Worm (Caenorhabditis elegans) whole organism, L4 larva: Measurements from ENCODE around the gene fbxc-14.
"Not testable (repeated sequence)": the region's sequence is repeated elsewhere in the genome, so short reads cannot be mapped to it uniquely, and the experiment has no call there.

Experiments used
- D1046.2 ChIP-seq: fragments of 200-800 bp; sonication (Bioruptor generic); IDR thresholded peaks from 2 replicates; pipeline ENCODE4 v1.3.6; 2022; ENCODE audit warnings: missing genetic modification characterization, missing compliant biosample characterization
- F26F4.8 ChIP-seq: fragments of 200-800 bp; sonication (Bioruptor generic); conservative IDR thresholded peaks from 2 replicates; pipeline ENCODE4 v1.3.6; 2022; ENCODE audit warnings: missing genetic modification characterization, missing compliant biosample characterization
- F44E2.7 ChIP-seq: fragments of 200-800 bp; sonication (Bioruptor generic); IDR thresholded peaks from 2 replicates; pipeline ENCODE4 v2.1.2; 2022; ENCODE audit warnings: missing genetic modification characterization, missing compliant biosample characterization
- R02D3.7 ChIP-seq: fragments of 150-350 bp; sonication (generic microtip); optimal IDR thresholded peaks from 3 replicates; lab custom pipeline; 2014; ENCODE audit warnings: missing biosample characterization, missing genetic modification characterization
- Y48G9A.11 ChIP-seq: fragments of 200-800 bp; sonication (Bioruptor generic); IDR thresholded peaks from 2 replicates; pipeline ENCODE4 v1.3.6; 2022; ENCODE audit warnings: missing genetic modification reagents, missing genetic modification characterization, missing compliant biosample characterization
- ZK337.2 ChIP-seq: fragments of 200-800 bp; sonication (Bioruptor generic); IDR thresholded peaks from 2 replicates; pipeline ENCODE4 v1.3.6; 2022; ENCODE audit warnings: missing genetic modification reagents, missing genetic modification characterization, missing compliant biosample characterization
- ZK546.5 ChIP-seq, 2 experiments: sonication (generic microtip); optimal IDR thresholded peaks; 2 replicates each; lab custom pipeline; 2017; ENCODE audit warnings: missing biosample characterization in 2 of 2, missing genetic modification characterization in 2 of 2
- aly-2 ChIP-seq: sonication (generic microtip); optimal IDR thresholded peaks from 2 replicates; lab custom pipeline; 2018; ENCODE audit warnings: missing biosample characterization, missing genetic modification characterization
- arid-1 ChIP-seq: fragments of 200-800 bp; sonication (Bioruptor generic); conservative IDR thresholded peaks from 2 replicates; pipeline ENCODE4 v1.3.6; 2022; ENCODE audit warnings: missing genetic modification reagents, missing genetic modification characterization, missing compliant biosample characterization
- ceh-32 ChIP-seq: sonication (generic microtip); optimal IDR thresholded peaks from 2 replicates; lab custom pipeline; 2016; ENCODE audit warnings: mild to moderate bottlenecking, missing genetic modification characterization, missing compliant biosample characterization; ENCODE audit not compliant: poor library complexity
- ceh-82 ChIP-seq: sonication (generic microtip); optimal IDR thresholded peaks from 2 replicates; lab custom pipeline; 2017; ENCODE audit warnings: missing biosample characterization, missing genetic modification characterization
- cey-2 ChIP-seq: sonication (generic microtip); optimal IDR thresholded peaks from 3 replicates; lab custom pipeline; 2017; ENCODE audit warnings: missing genetic modification characterization, mild to moderate bottlenecking, missing compliant biosample characterization, antibody characterized with exemption, borderline replicate concordance; ENCODE audit not compliant: insufficient read depth
- ctbp-1 ChIP-seq: fragments of 200-800 bp; sonication (Bioruptor generic); IDR thresholded peaks from 2 replicates; pipeline ENCODE4 v1.3.6; 2022; ENCODE audit warnings: missing genetic modification reagents, missing genetic modification characterization, missing compliant biosample characterization
- daf-8 ChIP-seq: fragments of 200-800 bp; sonication (Bioruptor generic); IDR thresholded peaks from 2 replicates; pipeline ENCODE4 v1.3.6; 2022; ENCODE audit warnings: missing genetic modification characterization, missing compliant biosample characterization
- dmd-6 ChIP-seq: fragments of 200-800 bp; sonication (Bioruptor generic); IDR thresholded peaks from 2 replicates; pipeline ENCODE4 v1.3.6; 2022; ENCODE audit warnings: missing genetic modification reagents, missing genetic modification characterization, missing compliant biosample characterization
- dmd-8 ChIP-seq: fragments of 200-800 bp; sonication (Bioruptor generic); IDR thresholded peaks from 2 replicates; pipeline ENCODE4 v1.3.6; 2022; ENCODE audit warnings: missing genetic modification characterization, missing compliant biosample characterization
- egl-43 ChIP-seq: fragments of 200-800 bp; sonication (Bioruptor generic); IDR thresholded peaks from 2 replicates; pipeline ENCODE4 v1.3.6; 2022; ENCODE audit warnings: missing genetic modification reagents, missing genetic modification characterization, missing compliant biosample characterization
- fkh-10 ChIP-seq: fragments of 150-350 bp; optimal IDR thresholded peaks from 2 replicates; lab custom pipeline; 2014; ENCODE audit warnings: missing biosample characterization, missing genetic modification reagents, missing genetic modification characterization
- lim-7 ChIP-seq: fragments of 200-800 bp; sonication (Bioruptor generic); IDR thresholded peaks from 2 replicates; pipeline ENCODE4 v1.3.6; 2022; ENCODE audit warnings: missing genetic modification characterization, missing compliant biosample characterization
- lin-1 ChIP-seq: fragments of 200-800 bp; sonication (Bioruptor generic); IDR thresholded peaks from 2 replicates; pipeline ENCODE4 v1.3.6; 2022; ENCODE audit warnings: missing genetic modification reagents, missing genetic modification characterization, missing compliant biosample characterization
- lin-15B ChIP-seq: fragments of 150-350 bp; sonication (generic microtip); optimal IDR thresholded peaks from 3 replicates; lab custom pipeline; 2014; ENCODE audit warnings: missing biosample characterization, missing genetic modification characterization
- lin-39 ChIP-seq: fragments of 150-350 bp; optimal IDR thresholded peaks from 2 replicates; lab custom pipeline; 2014; ENCODE audit warnings: missing biosample characterization, missing genetic modification reagents, missing genetic modification characterization
- lsy-2 ChIP-seq, 2 experiments: fragments of 150-350 bp in 1 of 2; sonication (generic microtip) in 1 of 2; optimal IDR thresholded peaks; 2 replicates each; lab custom pipeline; 2014 to 2017; ENCODE audit warnings: missing biosample characterization in 2 of 2, missing genetic modification characterization in 2 of 2
- madf-5 ChIP-seq, 2 experiments: fragments of 200-800 bp; sonication (Bioruptor generic); IDR thresholded peaks; 2 replicates each; pipeline ENCODE4 v1.3.6; 2022; ENCODE audit warnings: missing compliant biosample characterization in 2 of 2, missing genetic modification characterization in 2 of 2
- madf-9 ChIP-seq: fragments of 200-800 bp; sonication (Bioruptor generic); conservative IDR thresholded peaks from 2 replicates; pipeline ENCODE4 v1.3.6; 2022; ENCODE audit warnings: missing genetic modification reagents, missing genetic modification characterization, missing compliant biosample characterization
- mdl-1 ChIP-seq, 2 experiments: fragments of 150-350 bp in 1 of 2; sonication (generic microtip) in 1 of 2; optimal IDR thresholded peaks; 2 replicates each; lab custom pipeline; 2014 to 2017; ENCODE audit warnings: missing biosample characterization in 2 of 2, missing genetic modification characterization in 2 of 2
- mxl-3 ChIP-seq: fragments of 200-800 bp; sonication (Bioruptor generic); optimal IDR thresholded peaks from 2 replicates; lab custom pipeline; 2018; ENCODE audit warnings: mild to moderate bottlenecking, missing genetic modification characterization, missing compliant biosample characterization
- nhr-111 ChIP-seq: fragments of 200-800 bp; sonication (Bioruptor generic); optimal IDR thresholded peaks from 2 replicates; lab custom pipeline; 2018; ENCODE audit warnings: mild to moderate bottlenecking, missing genetic modification characterization, missing compliant biosample characterization
- nhr-41 ChIP-seq: fragments of 200-800 bp; sonication (Bioruptor generic); IDR thresholded peaks from 2 replicates; pipeline ENCODE4 v1.3.6; 2022; ENCODE audit warnings: missing genetic modification reagents, missing genetic modification characterization, missing compliant biosample characterization
- saeg-2 ChIP-seq: fragments of 200-800 bp; sonication (Bioruptor generic); IDR thresholded peaks from 2 replicates; pipeline ENCODE4 v1.3.6; 2022; ENCODE audit warnings: missing genetic modification reagents, missing genetic modification characterization, missing compliant biosample characterization
- snpc-1.2 ChIP-seq: fragments of 200-800 bp; sonication (Bioruptor generic); IDR thresholded peaks from 2 replicates; pipeline ENCODE4 v1.3.6; 2022; ENCODE audit warnings: missing genetic modification reagents, missing genetic modification characterization, missing compliant biosample characterization
- snpc-4 ChIP-seq: fragments of 150-350 bp; optimal IDR thresholded peaks from 2 replicates; lab custom pipeline; 2014; ENCODE audit warnings: missing biosample characterization, missing genetic modification characterization
- tra-1 ChIP-seq: fragments of 200-800 bp; sonication (Bioruptor generic); IDR thresholded peaks from 2 replicates; pipeline ENCODE4 v1.3.6; 2022; ENCODE audit warnings: missing genetic modification reagents, missing genetic modification characterization, missing compliant biosample characterization
- unc-130 ChIP-seq: sonication (generic microtip); optimal IDR thresholded peaks from 2 replicates; lab custom pipeline; 2016; ENCODE audit warnings: missing genetic modification reagents, missing genetic modification characterization, missing compliant biosample characterization
- vab-7 ChIP-seq: fragments of 200-800 bp; sonication (Bioruptor generic); IDR thresholded peaks from 2 replicates; pipeline ENCODE4 v1.3.6; 2022; ENCODE audit warnings: missing genetic modification reagents, missing genetic modification characterization, missing compliant biosample characterization
- zfp-2 ChIP-seq: sonication (generic microtip); optimal IDR thresholded peaks from 2 replicates; lab custom pipeline; 2016; ENCODE audit warnings: mild to moderate bottlenecking, missing genetic modification characterization, missing compliant biosample characterization

Gene fbxc-14

DNA sequence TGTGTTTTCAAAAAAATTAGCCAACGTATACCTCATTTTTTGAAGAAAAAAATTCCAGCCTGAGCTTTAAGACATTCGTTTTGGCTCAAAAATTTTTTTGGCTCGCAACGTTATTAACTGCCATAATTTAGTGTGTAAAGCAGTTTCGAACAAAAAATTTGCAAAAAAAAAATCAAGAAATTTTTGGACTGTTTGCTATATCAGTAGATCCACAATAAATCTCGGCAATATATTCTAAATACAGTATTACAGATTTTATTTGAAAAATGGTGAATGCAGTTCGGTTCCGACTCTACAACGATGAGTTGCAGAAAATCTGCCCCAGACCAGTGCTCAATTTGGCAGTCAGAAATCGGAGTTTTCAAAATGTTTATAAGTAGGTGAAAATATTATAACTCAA lies 6.0 kb upstream of the fbxc-14 start, which contains the start of gene C32B5.6:
TSS of gene C32B5.6 (plus strand) at position 301 of the 400 bp plus-strand sequence.
- TF ChIP-seq mxl-3; aly-2 (tag; lab: Kevin White, UChicago); lin-39: not testable (repeated sequence)

DNA sequence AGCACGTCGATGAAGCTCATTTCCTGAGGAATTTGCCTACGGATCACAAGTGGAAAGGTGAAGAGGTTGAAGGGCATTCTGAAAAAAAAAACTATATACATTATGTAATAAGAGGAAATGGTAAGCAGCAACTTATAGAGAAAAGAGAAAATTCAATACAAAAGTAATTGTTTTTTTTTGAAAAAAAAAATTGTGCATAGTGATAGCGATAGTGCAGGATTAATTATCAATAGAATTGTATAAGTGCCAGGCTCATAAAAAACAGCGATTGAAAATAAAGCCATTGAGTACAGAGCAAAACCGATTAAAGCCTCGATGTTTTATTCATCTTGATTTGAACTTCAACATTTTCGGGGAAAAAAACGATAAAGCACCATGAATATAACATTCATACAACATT lies 1.2 kb upstream of the fbxc-14 start, which contains the start of gene C32B5.15:
TSS of gene C32B5.15 (minus strand) at position 101 of the 400 bp plus-strand sequence.
- TF ChIP-seq ZK337.2: no peak
- no peak for TF ChIP-seq nhr-111 (GFP tag; lab: Kevin White, UChicago)
- TF ChIP-seq mdl-1 (tag; optimal IDR thresholded peaks at IDR 0.05; lab: Kevin White, UChicago): no peak
- no peak for TF ChIP-seq unc-130 (GFP tag; lab: Kevin White, UChicago)
- TF ChIP-seq saeg-2: no peak
- TF ChIP-seq ceh-32: no peak
- no peak for TF ChIP-seq daf-8 (GFP tag; lab: Robert Waterston, UW)
- TF ChIP-seq dmd-6 (GFP tag; lab: Robert Waterston, UW): no peak
- no peak for TF ChIP-seq D1046.2
- TF ChIP-seq lin-1 (GFP tag; lab: Robert Waterston, UW): no peak
- no peak for TF ChIP-seq cey-2 (tag; lab: Kevin White, UChicago)
- TF ChIP-seq R02D3.7 (tag; lab: Kevin White, UChicago): no peak
- no peak for TF ChIP-seq zfp-2 (tag; lab: Kevin White, UChicago)
- no peak for TF ChIP-seq fkh-10 (GFP tag; lab: Kevin White, UChicago)
- TF ChIP-seq snpc-4: no peak
- no peak for TF ChIP-seq ZK546.5 (tag; optimal IDR thresholded peaks at IDR 0.05; lab: Kevin White, UChicago)
- TF ChIP-seq lsy-2 (tag; optimal IDR thresholded peaks at IDR 0.05; lab: Kevin White, UChicago): no peak
- no peak for TF ChIP-seq F44E2.7 (GFP tag; lab: Robert Waterston, UW)
- no peak for TF ChIP-seq lin-15B (tag; lab: Kevin White, UChicago)
- TF ChIP-seq ceh-82: no peak

DNA sequence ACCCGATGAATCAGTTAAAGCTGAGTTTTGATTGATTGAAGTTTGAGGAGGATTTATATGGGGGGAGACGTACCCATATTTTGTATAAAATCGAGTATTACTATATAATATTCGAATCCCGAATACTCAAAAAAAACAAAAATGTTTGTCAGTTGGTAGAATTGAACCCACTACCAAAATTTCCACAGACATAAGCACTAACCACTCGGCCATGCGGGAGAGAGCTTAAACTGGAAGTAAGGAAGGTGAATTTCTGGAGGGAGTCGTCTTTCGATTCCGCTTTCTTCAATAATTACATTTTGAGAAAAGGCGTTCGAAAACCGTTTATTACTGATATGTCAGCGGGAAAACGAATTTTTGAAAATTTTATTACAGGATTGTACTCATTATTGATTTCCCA lies 3.0 kb downstream of the fbxc-14 start:
- TF ChIP-seq lin-1 (GFP tag; lab: Robert Waterston, UW): peak; percentile 75; the same call in 1 of the 2 replicates
- 0 out of 2 replicates have a peak, but pooled peaks have one; percentile 31 for TF ChIP-seq Y48G9A.11
- 0 out of 2 replicates have a peak, but pooled peaks have one; percentile 18 for TF ChIP-seq tra-1 (GFP tag; lab: Robert Waterston, UW)
- TF ChIP-seq nhr-41: 0 out of 2 replicates have a peak, but pooled peaks have one; percentile 29
- TF ChIP-seq madf-5 (GFP tag; IDR thresholded peaks at IDR 0.05; lab: Robert Waterston, UW): 0 out of 4 replicates have a peak, but pooled peaks of 1 of the 2 experiments have one; percentile 68
- peak; percentile 66; the same call in 1 of the 2 replicates for TF ChIP-seq dmd-8 (GFP tag; lab: Robert Waterston, UW)
- TF ChIP-seq D1046.2: peak; percentile 80
- TF ChIP-seq snpc-1.2 (GFP tag; lab: Robert Waterston, UW): peak; percentile 64
- peak; percentile 78 for TF ChIP-seq lim-7
- peak; percentile 68; the same call in 1 of the 2 replicates for TF ChIP-seq F26F4.8 (GFP tag; lab: Robert Waterston, UW)
- TF ChIP-seq vab-7 (GFP tag; lab: Robert Waterston, UW): peak; percentile 68
- peak; percentile 74; the same call in 1 of the 2 replicates for TF ChIP-seq egl-43 (GFP tag; lab: Robert Waterston, UW)
- TF ChIP-seq ZK337.2: 0 out of 2 replicates have a peak, but pooled peaks have one; percentile 51
- 0 out of 2 replicates have a peak, but pooled peaks have one; percentile 22 for TF ChIP-seq madf-9
- peak; percentile 69 for TF ChIP-seq ctbp-1 (GFP tag; lab: Robert Waterston, UW)
- peak; percentile 39 for TF ChIP-seq dmd-6 (GFP tag; lab: Robert Waterston, UW)
- TF ChIP-seq, all 104 proteins: peak for 16; not testable (repeated sequence) for 88

DNA sequence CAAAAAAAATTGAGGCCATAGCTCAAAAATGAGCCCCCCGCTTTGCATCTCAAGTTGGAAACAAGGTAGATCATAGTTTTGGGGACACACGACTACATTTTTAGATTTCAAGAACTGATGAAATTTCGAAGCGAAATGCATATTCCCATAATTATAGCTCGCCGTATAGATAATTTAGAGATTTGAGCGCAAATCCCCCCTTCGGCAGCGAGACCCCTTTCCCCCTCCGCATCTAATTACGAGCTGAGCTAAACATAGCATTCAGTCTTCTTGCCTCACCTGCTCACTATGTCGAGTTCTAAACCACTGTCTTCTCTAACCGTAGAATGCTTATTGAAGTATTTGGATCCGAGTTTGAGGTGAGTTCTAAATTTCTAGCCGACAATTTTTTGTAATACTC lies 5.0 kb downstream of the fbxc-14 start, which contains the start of the genes fbxc-17 and fbxc-15:
TSS of gene fbxc-17 (minus strand) at position 101 of the 400 bp plus-strand sequence.
TSS of gene fbxc-15 (plus strand) at position 289 of the 400 bp plus-strand sequence.
- no peak for TF ChIP-seq arid-1 (GFP tag; lab: Robert Waterston, UW)
- no peak for TF ChIP-seq F26F4.8 (GFP tag; lab: Robert Waterston, UW)
